Worm (Caenorhabditis elegans) whole organism, mixed stage, embryonic: ENCODE measurements around the gene K09F5.4.

Experiments
- ham-2 ChIP-seq: fragments of 200-800 bp; sonication (Bioruptor generic); optimal IDR thresholded peaks from 2 replicates; lab custom pipeline; 2018; ENCODE audit warnings: mild to moderate bottlenecking, missing genetic modification characterization, missing compliant biosample characterization
- lsy-2 ChIP-seq: fragments of 150-350 bp; optimal IDR thresholded peaks from 2 replicates; lab custom pipeline; 2014; ENCODE audit warnings: missing biosample characterization, missing genetic modification characterization
- nhr-12 ChIP-seq: fragments of 150-350 bp; optimal IDR thresholded peaks from 2 replicates; lab custom pipeline; 2014; ENCODE audit warnings: missing biosample characterization, missing genetic modification characterization
- nhr-237 ChIP-seq: fragments of 150-350 bp; optimal IDR thresholded peaks from 2 replicates; lab custom pipeline; 2014; ENCODE audit warnings: missing biosample characterization, missing genetic modification characterization
- pha-4 ChIP-seq: fragments of 150-350 bp; optimal IDR thresholded peaks from 2 replicates; lab custom pipeline; 2018; ENCODE audit warnings: missing biosample characterization, missing genetic modification reagents, missing genetic modification characterization
- unc-62 ChIP-seq: fragments of 150-350 bp; optimal IDR thresholded peaks from 2 replicates; lab custom pipeline; 2014; ENCODE audit warnings: missing biosample characterization, missing genetic modification reagents, missing genetic modification characterization

DNA sequence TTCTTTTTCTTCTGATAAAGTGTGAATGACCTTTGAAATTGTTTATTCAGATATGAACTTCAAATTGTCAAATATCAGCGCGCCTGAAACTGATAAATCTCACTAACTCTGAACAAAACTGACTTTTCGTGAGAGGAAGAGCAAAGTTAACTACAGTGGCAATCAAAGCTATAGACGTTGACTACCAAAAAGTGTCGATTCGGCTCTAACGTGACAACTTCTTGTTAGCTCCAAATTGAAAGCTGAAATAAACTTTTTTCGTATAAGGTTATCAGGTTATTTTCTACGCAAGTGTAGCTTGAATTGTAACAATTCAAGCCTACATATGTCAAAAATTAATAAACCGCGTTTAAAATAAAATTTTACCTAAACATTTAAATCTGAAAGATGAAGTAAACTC lies 15.8 kb upstream of the K09F5.4 start:
- no peak for TF ChIP-seq lsy-2 (tag; lab: Kevin White, UChicago)
- TF ChIP-seq unc-62: no peak
- no peak for TF ChIP-seq nhr-12 (tag; lab: Kevin White, UChicago)
- no peak for TF ChIP-seq nhr-237
- no peak for TF ChIP-seq ham-2 (GFP tag; lab: Kevin White, UChicago)
- no peak for TF ChIP-seq pha-4 (tag; lab: Kevin White, UChicago)
